Worm (Caenorhabditis elegans): Measurements from ENCODE around the gene nhr-63.

- TF ChIP-seq nhr-23 (tag; optimal IDR thresholded peaks at IDR 0.05): no peak
- TF ChIP-seq ztf-4 (tag; optimal IDR thresholded peaks at IDR 0.05): no peak
- no peak for TF ChIP-seq aly-2 (tag; optimal IDR thresholded peaks at IDR 0.05)
- TF ChIP-seq alr-1 (tag; optimal IDR thresholded peaks at IDR 0.05): no peak
- TF ChIP-seq zag-1 (tag; optimal IDR thresholded peaks at IDR 0.05): no peak
- TF ChIP-seq lin-13 (GFP tag; optimal IDR thresholded peaks at IDR 0.05): no peak
- TF ChIP-seq F13H6.1 (tag; optimal IDR thresholded peaks at IDR 0.05): no peak
- TF ChIP-seq lin-39 (tag; optimal IDR thresholded peaks at IDR 0.05): no peak
- TF ChIP-seq blmp-1 (tag; optimal IDR thresholded peaks at IDR 0.05; ENCODE audit: insufficient read depth): no peak
- TF ChIP-seq elt-1 (tag; optimal IDR thresholded peaks at IDR 0.05): no peak
- no peak for TF ChIP-seq lin-11 (tag; optimal IDR thresholded peaks at IDR 0.05)
- TF ChIP-seq fos-1 (tag; optimal IDR thresholded peaks at IDR 0.05): no peak
- TF ChIP-seq unc-55 (GFP tag; optimal IDR thresholded peaks at IDR 0.05): no peak
These were observed 29.2 kb downstream of the nhr-63 start, which contains the start of gene T10C6.7 for ce11 chrV:16031571-16031970.
